Fruit fly (Drosophila melanogaster) S2 (cell line): ENCODE data around the gene sa.

ENCODE experiments used
- CG8478 ChIP-seq: fragments of >200 bp; optimal IDR thresholded peaks from 2 replicates; lab custom pipeline; 2018
- CTCF ChIP-seq, 2 experiments: fragments of >200 bp; optimal IDR thresholded peaks; 2 replicates each; lab custom pipeline; 2018

DNA sequence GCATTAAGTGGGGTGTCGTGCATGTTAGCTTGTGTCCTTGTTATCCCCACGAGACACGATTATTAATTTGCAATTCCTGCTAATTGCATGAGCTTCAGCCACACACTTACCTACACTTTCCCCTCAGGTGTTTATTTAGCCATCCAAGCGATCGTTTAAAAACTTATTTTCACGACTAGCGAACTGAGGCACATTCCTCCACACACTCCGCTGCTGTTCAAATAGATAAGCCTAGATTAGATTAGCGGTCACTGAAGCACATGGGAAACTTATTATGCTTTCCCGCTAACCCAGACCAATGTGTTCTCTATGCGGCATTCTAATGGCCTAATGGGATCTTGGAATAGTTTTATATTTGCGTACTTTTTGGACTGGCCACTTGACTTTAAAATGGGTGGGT lies 19.6 kb downstream of the sa start:
- TF ChIP-seq CTCF (optimal IDR thresholded peaks at IDR 0.05; lab: Kevin White, UChicago), result no peak
- no peak for TF ChIP-seq CG8478
